Fruit fly (Drosophila melanogaster): ENCODE data around the gene AIMP2.

The AIMP2 gene

DNA sequence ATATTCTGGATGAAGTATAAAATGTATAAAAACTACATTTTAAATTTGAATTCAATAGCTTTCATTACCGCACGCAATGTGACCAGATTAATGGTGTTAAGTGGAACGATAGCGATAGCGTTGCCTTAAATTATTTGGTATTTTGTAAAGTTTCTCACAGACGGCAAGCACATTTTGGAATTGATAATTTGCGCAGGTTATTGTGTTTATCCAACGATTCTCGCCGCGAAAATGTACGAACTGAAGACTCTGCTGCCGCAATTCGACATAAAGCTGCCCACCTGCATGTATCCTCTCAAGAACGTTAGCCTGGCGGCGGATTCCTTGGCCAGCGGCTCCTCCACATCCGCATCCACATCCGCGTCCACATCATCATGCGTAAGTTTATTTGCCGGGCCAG lies at the start of gene AIMP2:
Gene AIMP2 (plus strand): TSS at position 135 of the 400 bp plus-strand sequence.
- TF ChIP-seq Pif1A (GFP tag; optimal IDR thresholded peaks at IDR 0.05) (no peak), fd96Ca (GFP tag; IDR thresholded peaks at IDR 0.05) (no peak), Pif1B (GFP tag; optimal IDR thresholded peaks at IDR 0.05) (no peak), CG15710 (tag; optimal IDR thresholded peaks at IDR 0.05) (no peak), CG8159 (tag; optimal IDR thresholded peaks at IDR 0.05) (no peak), CG8301 (tag; optimal IDR thresholded peaks at IDR 0.05) (no peak), Snoo (tag; optimal IDR thresholded peaks at IDR 0.05) (no peak), CG14655 (GFP tag; optimal IDR thresholded peaks at IDR 0.05) (no peak)

DNA sequence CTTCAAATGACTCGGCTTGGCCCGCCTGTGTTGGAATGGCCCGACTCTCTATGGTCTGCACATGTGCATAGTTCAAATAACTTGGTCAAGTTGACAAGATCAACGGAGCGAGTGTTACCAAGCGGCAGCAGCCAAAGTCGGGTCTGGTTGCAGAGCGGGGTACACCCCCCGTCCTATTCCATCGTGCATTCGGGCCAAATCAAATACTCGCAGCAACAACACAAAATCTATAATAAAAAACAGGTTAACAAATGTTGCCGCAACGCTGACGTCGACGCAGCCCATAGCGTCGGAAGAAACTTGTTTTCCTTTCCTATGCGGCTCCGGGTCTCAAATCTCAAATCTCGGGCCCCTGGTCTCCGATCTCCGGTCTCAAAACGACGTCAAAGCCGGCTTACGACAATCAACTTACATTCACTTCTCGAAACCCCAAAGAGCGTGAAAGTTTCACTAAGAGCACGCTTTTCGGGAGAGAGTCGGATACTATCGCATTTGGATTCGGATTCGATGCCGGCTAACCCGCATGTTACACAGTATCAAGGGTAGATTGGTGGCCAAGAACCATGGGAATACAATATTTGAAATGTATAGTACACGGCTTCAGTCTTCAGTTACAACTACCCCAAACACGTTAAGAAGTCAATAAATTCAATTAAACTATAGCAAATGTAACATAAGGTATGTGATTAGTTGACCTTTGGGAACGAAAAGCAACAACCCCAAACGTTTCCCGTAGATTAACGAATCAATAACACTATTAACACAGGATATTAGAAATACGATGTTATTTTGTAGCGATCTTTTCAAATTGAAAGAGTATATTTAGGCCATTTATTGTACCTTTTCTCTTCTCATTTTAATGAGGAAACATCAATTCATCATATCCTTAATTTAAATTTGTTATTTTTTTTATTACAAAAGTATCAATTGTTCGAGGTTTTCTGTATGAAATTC lies 48.9 kb upstream of the AIMP2 start:
- TF ChIP-seq CG17806 (tag; optimal IDR thresholded peaks at IDR 0.05) (peak; percentile 59), rn (GFP tag; IDR thresholded peaks at IDR 0.05) (no peak), CG14655 (GFP tag; optimal IDR thresholded peaks at IDR 0.05) (peak; percentile 83), CG15710 (tag; optimal IDR thresholded peaks at IDR 0.05) (peak; percentile 73), CG4496 (GFP tag; IDR thresholded peaks at IDR 0.05) (peak; percentile 48; the same call in 2 of the 3 replicates), Pif1B (GFP tag; optimal IDR thresholded peaks at IDR 0.05) (peak; percentile 42), Ets98B (GFP tag; IDR thresholded peaks at IDR 0.05) (no peak), EcR (GFP tag; optimal IDR thresholded peaks at IDR 0.05) (no peak), CG32121 (GFP tag; IDR thresholded peaks at IDR 0.05) (0 out of 2 replicates have a peak, but pooled peaks have one; percentile 10), fd96Ca (GFP tag; IDR thresholded peaks at IDR 0.05) (peak; percentile 18; the same call in 2 of the 3 replicates), Snoo (tag; optimal IDR thresholded peaks at IDR 0.05) (peak; percentile 81), D1 (tag; optimal IDR thresholded peaks at IDR 0.05) (no peak), CG10348 (GFP tag; IDR thresholded peaks at IDR 0.05) (no peak), CG13204 (GFP tag; optimal IDR thresholded peaks at IDR 0.05) (no peak), Pif1A (GFP tag; optimal IDR thresholded peaks at IDR 0.05) (peak; percentile 69), CG9948 (tag; optimal IDR thresholded peaks at IDR 0.05) (peak; percentile 72), CG34367 (tag; optimal IDR thresholded peaks at IDR 0.05) (peak; percentile 50), CG12605 (GFP tag; IDR thresholded peaks at IDR 0.05) (0 out of 2 replicates have a peak, but pooled peaks have one; percentile 9), gl (tag; optimal IDR thresholded peaks at IDR 0.05) (no peak), CG8301 (tag; optimal IDR thresholded peaks at IDR 0.05) (peak; percentile 72), CG8159 (tag; optimal IDR thresholded peaks at IDR 0.05) (peak; percentile 69)

DNA sequence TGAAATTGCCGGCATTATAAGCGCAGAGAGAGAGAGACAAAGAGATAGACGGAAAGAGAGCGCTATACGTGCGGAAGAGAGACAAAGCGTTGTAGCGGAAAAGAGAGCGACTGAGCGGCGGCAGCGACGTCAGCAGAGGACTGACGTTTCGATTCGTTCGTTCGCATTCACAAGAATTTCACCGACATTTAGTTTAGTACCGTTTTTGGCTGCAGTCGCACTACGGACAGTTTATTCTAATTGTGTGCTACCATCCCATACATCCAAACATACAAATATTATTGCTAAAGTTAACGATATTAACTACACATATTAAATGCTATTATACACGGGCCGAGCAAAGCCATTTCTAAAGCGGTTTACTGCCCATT lies 48.2 kb upstream of the AIMP2 start, which contains the start of gene CrebA:
Gene CrebA (plus strand): TSS at position 168 of the 371 bp plus-strand sequence.
- TF ChIP-seq CG32121 (GFP tag; IDR thresholded peaks at IDR 0.05), result peak; percentile 11; the same call in 1 of the 2 replicates
- no peak for TF ChIP-seq Snoo (tag; optimal IDR thresholded peaks at IDR 0.05)
- no peak for TF ChIP-seq CG8301 (tag; optimal IDR thresholded peaks at IDR 0.05)
- TF ChIP-seq Ets98B (GFP tag; IDR thresholded peaks at IDR 0.05), result peak; percentile 41; the same call in 1 of the 2 replicates
- TF ChIP-seq rn (GFP tag; IDR thresholded peaks at IDR 0.05), result no peak
- TF ChIP-seq CG12605 (GFP tag; IDR thresholded peaks at IDR 0.05), result peak; percentile 88
- no peak for TF ChIP-seq fd96Ca (GFP tag; IDR thresholded peaks at IDR 0.05)
- peak; percentile 56 for TF ChIP-seq CG4496 (GFP tag; IDR thresholded peaks at IDR 0.05)

DNA sequence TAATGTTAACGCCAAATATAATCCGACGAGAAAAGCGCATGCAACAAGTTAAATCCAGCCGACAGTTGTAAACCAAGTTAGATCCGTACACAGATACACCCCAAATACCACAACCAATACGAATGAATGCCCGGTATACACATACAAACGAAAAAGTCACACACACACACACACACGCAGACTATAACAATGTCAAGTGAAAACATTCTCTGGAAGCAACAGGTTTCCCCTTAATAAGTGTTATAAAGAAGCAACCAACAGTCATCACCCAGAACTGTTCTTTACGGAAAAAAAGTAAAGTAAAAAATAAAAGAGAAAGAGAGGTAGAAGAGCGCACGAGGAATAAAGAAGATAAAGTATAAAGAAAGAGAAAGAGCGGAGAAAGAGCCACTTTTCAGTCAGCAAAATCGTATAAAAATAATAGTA lies 47.6 kb upstream of the AIMP2 start:
- TF ChIP-seq CG4496 (GFP tag; IDR thresholded peaks at IDR 0.05), result no peak
- no peak for TF ChIP-seq CG15710 (tag; optimal IDR thresholded peaks at IDR 0.05)
- TF ChIP-seq CG8159 (tag; optimal IDR thresholded peaks at IDR 0.05), result peak; percentile 13
- TF ChIP-seq CG13204 (GFP tag; optimal IDR thresholded peaks at IDR 0.05), result no peak
- TF ChIP-seq CG10348 (GFP tag; IDR thresholded peaks at IDR 0.05), result no peak
- TF ChIP-seq gl (tag; optimal IDR thresholded peaks at IDR 0.05), result no peak
- TF ChIP-seq EcR (GFP tag; optimal IDR thresholded peaks at IDR 0.05), result peak; percentile 12
- TF ChIP-seq CG12605 (GFP tag; IDR thresholded peaks at IDR 0.05), result peak; percentile 76
- TF ChIP-seq fd96Ca (GFP tag; IDR thresholded peaks at IDR 0.05), result no peak
- TF ChIP-seq CG9948 (tag; optimal IDR thresholded peaks at IDR 0.05), result no peak

DNA sequence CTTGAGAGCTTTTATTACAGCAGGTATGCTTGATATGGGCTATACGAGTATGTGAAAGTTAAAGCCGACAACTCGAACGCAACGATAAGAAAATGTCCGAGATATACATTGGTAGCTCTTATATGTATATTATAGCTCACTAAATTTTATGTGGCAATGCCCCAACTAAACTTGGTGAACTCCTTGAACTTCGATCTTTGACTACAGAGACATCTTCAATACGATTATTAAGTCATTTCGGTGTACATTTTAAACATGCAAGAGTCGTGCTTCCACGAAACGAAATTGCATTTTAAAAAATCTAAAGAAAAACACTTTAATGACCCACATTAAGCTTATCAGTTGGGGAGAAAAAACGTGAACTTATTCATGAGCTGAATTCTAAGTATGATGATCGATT lies 46.9 kb upstream of the AIMP2 start:
- TF ChIP-seq rn (GFP tag; IDR thresholded peaks at IDR 0.05) (no peak), CG14655 (GFP tag; optimal IDR thresholded peaks at IDR 0.05) (no peak), CG15710 (tag; optimal IDR thresholded peaks at IDR 0.05) (no peak), CG8159 (tag; optimal IDR thresholded peaks at IDR 0.05) (no peak), CG34367 (tag; optimal IDR thresholded peaks at IDR 0.05) (no peak), CG4496 (GFP tag; IDR thresholded peaks at IDR 0.05) (no peak)

DNA sequence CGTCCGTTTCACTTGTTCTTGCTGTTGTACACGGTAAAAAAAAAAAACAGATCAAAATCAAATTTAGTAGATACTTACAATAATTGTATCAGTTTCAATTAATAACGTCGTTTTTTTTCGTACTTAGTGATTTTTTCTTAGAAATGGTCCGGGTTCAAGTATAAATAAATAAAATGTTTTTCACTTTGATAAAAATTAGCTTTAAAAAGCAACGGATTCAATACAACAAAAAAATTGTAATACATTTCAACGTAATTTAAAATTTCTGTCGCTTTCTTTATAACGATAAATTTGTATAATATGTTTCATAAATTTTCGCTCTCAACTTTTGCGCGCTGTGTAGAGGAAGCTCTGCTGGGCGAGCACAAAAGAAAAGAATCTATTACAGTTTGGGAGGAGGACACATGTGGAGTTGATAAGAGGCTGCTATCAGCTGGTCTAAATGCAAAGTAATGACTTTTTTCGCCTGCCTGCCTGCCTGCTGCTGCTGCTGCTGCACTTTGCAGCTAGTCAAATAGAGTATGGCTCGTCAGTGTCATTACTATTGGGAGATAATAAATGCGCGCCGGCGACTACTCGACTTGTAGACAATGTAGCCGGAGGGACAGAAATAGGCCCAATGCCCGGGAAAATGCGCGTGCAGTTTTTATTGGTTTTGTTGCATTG lies 45.4 kb upstream of the AIMP2 start:
- TF ChIP-seq CG8301 (tag; optimal IDR thresholded peaks at IDR 0.05), result peak; percentile 73
- TF ChIP-seq CG32121 (GFP tag; IDR thresholded peaks at IDR 0.05), result peak; percentile 75
- TF ChIP-seq CG8159 (tag; optimal IDR thresholded peaks at IDR 0.05), result peak; percentile 80
- TF ChIP-seq fd96Ca (GFP tag; IDR thresholded peaks at IDR 0.05), result no peak; the same call in 2 of the 3 replicates
- no peak for TF ChIP-seq rn (GFP tag; IDR thresholded peaks at IDR 0.05)
- TF ChIP-seq CG34367 (tag; optimal IDR thresholded peaks at IDR 0.05), result peak; percentile 58
- no peak; the same call in 1 of the 2 replicates for TF ChIP-seq Ets98B (GFP tag; IDR thresholded peaks at IDR 0.05)
- peak; percentile 83 for TF ChIP-seq CG14655 (GFP tag; optimal IDR thresholded peaks at IDR 0.05)
- TF ChIP-seq CG17806 (tag; optimal IDR thresholded peaks at IDR 0.05), result peak; percentile 66
- no peak for TF ChIP-seq CG10348 (GFP tag; IDR thresholded peaks at IDR 0.05)
- no peak for TF ChIP-seq gl (tag; optimal IDR thresholded peaks at IDR 0.05)
- peak; percentile 73 for TF ChIP-seq Pif1A (GFP tag; optimal IDR thresholded peaks at IDR 0.05)
- TF ChIP-seq CG4496 (GFP tag; IDR thresholded peaks at IDR 0.05), result no peak; the same call in 1 of the 3 replicates
- TF ChIP-seq Snoo (tag; optimal IDR thresholded peaks at IDR 0.05), result peak; percentile 18
- peak; percentile 72 for TF ChIP-seq CG15710 (tag; optimal IDR thresholded peaks at IDR 0.05)
- no peak for TF ChIP-seq CG13204 (GFP tag; optimal IDR thresholded peaks at IDR 0.05)
- TF ChIP-seq CG9948 (tag; optimal IDR thresholded peaks at IDR 0.05), result peak; percentile 71
- TF ChIP-seq D1 (tag; optimal IDR thresholded peaks at IDR 0.05), result peak; percentile 60
- peak; percentile 37 for TF ChIP-seq EcR (GFP tag; optimal IDR thresholded peaks at IDR 0.05)
- TF ChIP-seq CG12605 (GFP tag; IDR thresholded peaks at IDR 0.05), result peak; percentile 9; the same call in 1 of the 2 replicates
- peak; percentile 56 for TF ChIP-seq Pif1B (GFP tag; optimal IDR thresholded peaks at IDR 0.05)
